Worm (Caenorhabditis elegans) whole organism, dauer: Measurements from ENCODE around the gene ugtp-1.

Experiments used
- unc-62 ChIP-seq: sonication (generic microtip); optimal IDR thresholded peaks from 2 replicates; lab custom pipeline; 2017; ENCODE audit warnings: missing biosample characterization, missing genetic modification reagents, missing genetic modification characterization

Gene ugtp-1

DNA sequence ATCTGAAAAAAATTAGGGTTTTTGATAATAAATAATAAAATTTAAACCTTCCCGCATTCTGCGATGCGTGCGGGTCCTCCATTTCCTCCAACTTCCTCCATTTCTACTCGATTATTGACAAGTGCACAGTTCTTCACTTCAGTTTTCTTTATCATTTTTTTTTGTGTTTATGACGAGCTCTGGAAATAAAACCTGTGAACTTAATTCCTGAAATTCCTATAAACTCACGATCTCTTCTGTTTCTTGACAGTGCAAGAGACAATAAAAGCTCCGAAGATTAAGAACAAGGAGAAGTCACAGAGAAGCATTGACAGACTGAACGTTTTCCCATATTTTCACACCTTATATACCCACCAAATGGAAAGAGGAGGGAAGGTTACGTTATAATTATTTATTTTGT, 21.3 kb upstream of the ugtp-1 start, which contains the start of gene K02D10.3:
Gene K02D10.3, minus strand, starts transcription at position 101 of the 400 bp plus-strand sequence.
- TF ChIP-seq unc-62 (GFP tag; lab: Kevin White, UChicago) = no peak

ce11 chrIII:8771162-8771561, 20.7 kb upstream of the ugtp-1 start, which contains the start of gene K02D10.2:
K02D10.2 (minus strand) TSS chrIII:8771262.
- TF ChIP-seq unc-62 (GFP tag; lab: Kevin White, UChicago) = no peak

DNA sequence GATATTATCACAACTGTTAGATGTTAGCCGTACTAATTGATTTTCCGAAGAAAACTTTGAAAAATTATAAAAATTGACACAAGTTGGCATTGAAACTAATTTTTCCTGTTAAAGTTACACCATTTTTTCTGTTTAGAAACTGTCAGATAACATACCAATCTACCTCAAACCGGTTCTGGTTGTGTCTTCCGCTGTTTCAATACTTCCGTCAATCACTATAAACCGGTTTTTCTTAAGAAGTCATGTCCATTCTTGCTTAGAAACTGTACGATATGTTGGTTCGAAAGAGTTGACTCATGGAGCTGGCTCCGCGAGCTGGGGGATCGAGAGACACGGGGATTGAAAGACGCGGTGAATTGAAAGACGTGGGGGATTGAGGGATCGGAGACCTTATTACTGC, 19.7 kb upstream of the ugtp-1 start:
- no peak for TF ChIP-seq unc-62 (GFP tag; lab: Kevin White, UChicago)

ce11 chrIII:8769253-8769652, 18.7 kb upstream of the ugtp-1 start, which contains the start of gene K02D10.1:
K02D10.1 (plus strand) TSS chrIII:8769536.
- TF ChIP-seq unc-62 (GFP tag; lab: Kevin White, UChicago) = no peak

ce11 chrIII:8767889-8768361, 17.4 kb upstream of the ugtp-1 start, which contains the start of gene mtss-1:
mtss-1 (plus strand) TSS chrIII:8768311.
- TF ChIP-seq unc-62 (GFP tag; lab: Kevin White, UChicago) = no peak

DNA sequence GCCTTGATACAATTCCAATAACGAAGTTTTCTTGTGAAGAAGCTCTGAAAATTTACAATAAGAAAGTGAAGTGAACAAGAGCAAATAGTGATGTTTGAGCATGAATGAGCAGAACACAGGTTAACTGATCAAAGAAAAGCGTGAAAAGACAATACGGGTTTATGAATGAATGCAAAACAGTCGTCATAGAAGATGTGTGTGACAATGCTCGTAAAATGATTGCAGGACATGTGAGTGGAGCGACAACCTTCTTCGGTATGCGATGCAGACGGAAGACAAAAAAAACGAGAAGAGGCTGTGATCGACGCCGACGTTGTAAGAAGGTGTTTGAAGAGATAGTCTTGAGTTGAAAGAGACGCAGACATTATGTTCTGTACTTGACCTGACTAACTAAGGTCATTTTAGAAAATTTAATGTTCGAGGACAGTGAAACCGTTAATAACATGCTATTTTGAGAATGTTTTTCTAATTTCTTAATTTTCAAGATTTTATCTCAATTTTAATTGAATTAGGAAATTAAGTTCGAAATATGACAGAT, 16.9 kb upstream of the ugtp-1 start, which contains the start of gene mig-22:
Gene mig-22, minus strand, starts transcription at position 51 of the 538 bp plus-strand sequence.
- no peak for TF ChIP-seq unc-62 (GFP tag; lab: Kevin White, UChicago)

- no peak for TF ChIP-seq unc-62 (GFP tag; lab: Kevin White, UChicago)
These were observed 16.0 kb upstream of the ugtp-1 start for ce11 chrIII:8766467-8766866.

DNA sequence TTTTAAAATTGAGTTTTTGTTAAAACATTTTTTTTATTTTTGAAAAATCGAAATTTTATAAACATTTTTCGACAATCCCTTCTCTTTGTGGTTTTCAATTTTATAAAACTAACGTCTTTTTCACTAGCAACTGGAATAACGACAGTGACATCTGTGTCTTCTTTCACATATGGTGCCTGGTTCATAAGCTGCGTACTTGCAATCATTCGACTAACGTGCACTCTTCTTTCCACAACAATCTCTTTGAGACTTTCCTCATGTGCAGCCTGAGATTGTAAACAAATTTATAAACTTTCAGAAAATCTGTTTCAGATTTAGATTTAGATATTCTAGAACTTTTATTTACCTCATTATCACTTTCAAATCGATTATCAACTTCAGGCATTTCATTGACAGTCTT, 14.5 kb upstream of the ugtp-1 start:
- no peak for TF ChIP-seq unc-62 (GFP tag; lab: Kevin White, UChicago)

- TF ChIP-seq unc-62 (GFP tag; lab: Kevin White, UChicago) = no peak
These were observed 12.6 kb upstream of the ugtp-1 start for ce11 chrIII:8763111-8763510.

ce11 chrIII:8762016-8762415, 11.5 kb upstream of the ugtp-1 start:
- TF ChIP-seq unc-62 (GFP tag; lab: Kevin White, UChicago) = no peak

- no peak for TF ChIP-seq unc-62 (GFP tag; lab: Kevin White, UChicago)
These were observed 10.6 kb upstream of the ugtp-1 start, which contains the start of gene aak-1 for ce11 chrIII:8761040-8761654. aak-1 (minus strand) TSS chrIII:8761090.

DNA sequence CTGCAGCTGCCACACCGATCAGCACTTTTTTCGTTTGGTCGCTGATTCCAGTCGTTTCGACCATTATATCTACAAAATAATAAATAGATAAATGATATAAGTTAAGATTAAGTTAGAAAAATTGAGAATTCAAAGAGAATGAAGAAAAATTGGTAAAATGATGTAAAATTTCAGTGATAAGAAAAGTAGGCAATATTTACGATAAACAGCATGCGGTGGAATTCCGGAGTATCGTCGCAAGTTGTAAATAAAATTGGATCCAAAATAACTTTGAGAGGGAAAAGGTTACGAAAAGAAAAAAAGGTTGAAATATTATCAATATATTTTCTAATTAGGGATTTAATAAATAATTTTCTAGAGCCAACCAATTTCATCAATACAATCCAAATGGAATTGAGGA, 4.2 kb upstream of the ugtp-1 start, which contains the start of gene tomm-70:
Gene tomm-70, minus strand, starts transcription at position 69 of the 400 bp plus-strand sequence.
- no peak for TF ChIP-seq unc-62 (GFP tag; lab: Kevin White, UChicago)

DNA sequence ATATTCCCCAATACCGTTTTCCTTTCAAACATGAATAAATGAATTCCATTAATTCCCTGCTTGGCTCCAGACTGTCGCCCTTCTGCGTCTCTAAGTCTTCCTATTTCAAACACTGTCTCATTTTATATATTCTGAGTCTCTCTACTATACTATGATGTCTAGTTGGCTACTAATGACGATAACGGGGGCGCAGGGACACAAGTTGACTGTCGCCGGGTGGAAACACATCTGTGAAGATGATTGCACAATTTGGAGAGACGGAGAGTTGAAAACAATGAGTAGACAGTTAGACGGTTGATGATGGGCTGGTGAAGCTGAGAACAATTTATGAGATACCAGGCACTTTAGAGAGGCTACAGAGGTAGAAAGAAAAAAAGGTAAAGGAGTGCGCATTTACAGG, 1.0 kb downstream of the ugtp-1 start, which contains the start of gene sma-2:
Gene sma-2, plus strand, starts transcription at position 194 of the 400 bp plus-strand sequence.
- TF ChIP-seq unc-62 (GFP tag; lab: Kevin White, UChicago) = no peak

- no peak for TF ChIP-seq unc-62 (GFP tag; lab: Kevin White, UChicago)
These were observed 1.9 kb downstream of the ugtp-1 start for ce11 chrIII:8748620-8749019.

ce11 chrIII:8745214-8745613, 5.3 kb downstream of the ugtp-1 start:
- no peak for TF ChIP-seq unc-62 (GFP tag; lab: Kevin White, UChicago)

- TF ChIP-seq unc-62 (GFP tag; lab: Kevin White, UChicago) = no peak
These were observed 5.7 kb downstream of the ugtp-1 start for ce11 chrIII:8744765-8745164.
